Fruit fly (Drosophila melanogaster): ENCODE results near the gene CG15484.

Gene CG15484

dm6 chr2L:12720430-12721396, 13.2 kb upstream of the CG15484 start (continued):
- TF ChIP-seq Abd-B (GFP tag; optimal IDR thresholded peaks at IDR 0.05) (peak; percentile 1), bcd (GFP tag; optimal IDR thresholded peaks at IDR 0.05) (peak; percentile 57), Ravus (GFP tag; IDR thresholded peaks at IDR 0.05) (no peak; the same call in 1 of the 2 replicates), lmd (GFP tag; IDR thresholded peaks at IDR 0.05) (peak; percentile 35; the same call in 1 of the 2 replicates), CG3281 (GFP tag; optimal IDR thresholded peaks at IDR 0.05) (peak; percentile 70), H15 (GFP tag; IDR thresholded peaks at IDR 0.05) (0 out of 3 replicates have a peak, but pooled peaks have one; percentile 69), Nf-YB (GFP tag; optimal IDR thresholded peaks at IDR 0.05) (peak; percentile 20), Deaf1 (tag; optimal IDR thresholded peaks at IDR 0.05) (peak; percentile 35), CG34376 (GFP tag; optimal IDR thresholded peaks at IDR 0.05) (peak; percentile 59), ken (GFP tag; IDR thresholded peaks at IDR 0.05) (no peak), CG9437 (GFP tag; optimal IDR thresholded peaks at IDR 0.05) (peak; percentile 13), Ada2b (GFP tag; IDR thresholded peaks at IDR 0.05) (peak; percentile 63), Blimp-1 (GFP tag; optimal IDR thresholded peaks at IDR 0.05) (peak; percentile 53), CG2199 (GFP tag; IDR thresholded peaks at IDR 0.05) (peak; percentile 13; the same call in 1 of the 3 replicates), Taf1 (GFP tag; IDR thresholded peaks at IDR 0.05) (peak; percentile 32; the same call in 1 of the 2 replicates), org-1 (GFP tag; optimal IDR thresholded peaks at IDR 0.05) (peak; percentile 0), kay (GFP tag; optimal IDR thresholded peaks at IDR 0.05) (peak; percentile 23), CG14441 (GFP tag; IDR thresholded peaks at IDR 0.05) (peak; percentile 55), CG32532 (GFP tag; IDR thresholded peaks at IDR 0.05) (peak; percentile 81), unc-4 (GFP tag; IDR thresholded peaks at IDR 0.05; ENCODE audit: partially characterized antibody) (no peak)

dm6 chr2L:12719712-12720429, 12.4 kb upstream of the CG15484 start:
- no peak for TF ChIP-seq en (GFP tag; optimal IDR thresholded peaks at IDR 0.05)
- no peak for TF ChIP-seq Doc3 (GFP tag; IDR thresholded peaks at IDR 0.05; ENCODE audit: partially characterized antibody)
- TF ChIP-seq ken (GFP tag; IDR thresholded peaks at IDR 0.05), result no peak
- no peak for TF ChIP-seq CG33557 (GFP tag; optimal IDR thresholded peaks at IDR 0.05)
- TF ChIP-seq CG3281 (GFP tag; optimal IDR thresholded peaks at IDR 0.05), result no peak
- no peak for TF ChIP-seq CG14965 (GFP tag; optimal IDR thresholded peaks at IDR 0.05; ENCODE audit: borderline replicate concordance)
- peak; percentile 73 for TF ChIP-seq Med (GFP tag)
- TF ChIP-seq D (optimal IDR thresholded peaks at IDR 0.05), result no peak
- no peak for TF ChIP-seq D (GFP tag; optimal IDR thresholded peaks at IDR 0.05)
- no peak for TF ChIP-seq Kr (GFP tag; optimal IDR thresholded peaks at IDR 0.05)
- TF ChIP-seq CG15269 (tag; optimal IDR thresholded peaks at IDR 0.05), result no peak
- no peak for TF ChIP-seq E2f1 (GFP tag; IDR thresholded peaks at IDR 0.05)
- TF ChIP-seq CG1603 (tag; optimal IDR thresholded peaks at IDR 0.05), result no peak
- TF ChIP-seq sim (GFP tag; IDR thresholded peaks at IDR 0.05), result no peak
- TF ChIP-seq fu2 (GFP tag; optimal IDR thresholded peaks at IDR 0.05), result no peak
- TF ChIP-seq Dip2 (GFP tag; IDR thresholded peaks at IDR 0.05), result no peak
- no peak for TF ChIP-seq CG10209 (GFP tag; optimal IDR thresholded peaks at IDR 0.05)
- TF ChIP-seq CG11696 (GFP tag; IDR thresholded peaks at IDR 0.05), result no peak
- TF ChIP-seq jing (GFP tag; optimal IDR thresholded peaks at IDR 0.05), result no peak
- TF ChIP-seq repo (GFP tag; optimal IDR thresholded peaks at IDR 0.05), result no peak
- no peak for TF ChIP-seq fd64A (GFP tag; optimal IDR thresholded peaks at IDR 0.05)
- no peak for TF ChIP-seq CG34224 (GFP tag; IDR thresholded peaks at IDR 0.05; ENCODE audit: partially characterized antibody)
- TF ChIP-seq maf-S (GFP tag; optimal IDR thresholded peaks at IDR 0.05), result no peak
- TF ChIP-seq bsh (GFP tag; optimal IDR thresholded peaks at IDR 0.05), result peak in 1 of 2 experiments; percentile 18
- TF ChIP-seq ranshi (GFP tag; IDR thresholded peaks at IDR 0.05), result no peak
- TF ChIP-seq sens (GFP tag), result peak; percentile 69
- peak; percentile 81 for TF ChIP-seq sug (tag; optimal IDR thresholded peaks at IDR 0.05)
- no peak for TF ChIP-seq bab2 (GFP tag; optimal IDR thresholded peaks at IDR 0.05)
- no peak for TF ChIP-seq CG10979 (tag; optimal IDR thresholded peaks at IDR 0.05)

All from whole organism, embryonic.